Fruit fly (Drosophila melanogaster) whole organism, embryonic: ENCODE data around the gene ckd.

Experiments used
- CG13624 ChIP-seq: fragments of 200-800 bp; sonication (Bioruptor generic); optimal IDR thresholded peaks from 2 replicates; lab custom pipeline; 2016; ENCODE audit warnings: missing biosample characterization, missing genetic modification characterization
- CG14710 ChIP-seq: fragments of 200-800 bp; sonication (Bioruptor generic); optimal IDR thresholded peaks from 3 replicates; lab custom pipeline; 2019; ENCODE audit warnings: missing biosample characterization, mild to moderate bottlenecking, missing genetic modification characterization, moderate library complexity
- CG17385 ChIP-seq: fragments of 200-800 bp; sonication (Bioruptor generic); optimal IDR thresholded peaks from 3 replicates; lab custom pipeline; 2018; ENCODE audit warnings: missing biosample characterization, mild to moderate bottlenecking, missing genetic modification characterization
- cato ChIP-seq: fragments of 200-800 bp; sonication (Bioruptor generic); optimal IDR thresholded peaks from 2 replicates; lab custom pipeline; 2016; ENCODE audit warnings: missing biosample characterization, missing genetic modification characterization, borderline replicate concordance
- mirr ChIP-seq: fragments of 200-800 bp; sonication (Bioruptor generic); optimal IDR thresholded peaks from 3 replicates; lab custom pipeline; 2018; ENCODE audit warnings: missing biosample characterization, mild to moderate bottlenecking, missing genetic modification characterization

DNA sequence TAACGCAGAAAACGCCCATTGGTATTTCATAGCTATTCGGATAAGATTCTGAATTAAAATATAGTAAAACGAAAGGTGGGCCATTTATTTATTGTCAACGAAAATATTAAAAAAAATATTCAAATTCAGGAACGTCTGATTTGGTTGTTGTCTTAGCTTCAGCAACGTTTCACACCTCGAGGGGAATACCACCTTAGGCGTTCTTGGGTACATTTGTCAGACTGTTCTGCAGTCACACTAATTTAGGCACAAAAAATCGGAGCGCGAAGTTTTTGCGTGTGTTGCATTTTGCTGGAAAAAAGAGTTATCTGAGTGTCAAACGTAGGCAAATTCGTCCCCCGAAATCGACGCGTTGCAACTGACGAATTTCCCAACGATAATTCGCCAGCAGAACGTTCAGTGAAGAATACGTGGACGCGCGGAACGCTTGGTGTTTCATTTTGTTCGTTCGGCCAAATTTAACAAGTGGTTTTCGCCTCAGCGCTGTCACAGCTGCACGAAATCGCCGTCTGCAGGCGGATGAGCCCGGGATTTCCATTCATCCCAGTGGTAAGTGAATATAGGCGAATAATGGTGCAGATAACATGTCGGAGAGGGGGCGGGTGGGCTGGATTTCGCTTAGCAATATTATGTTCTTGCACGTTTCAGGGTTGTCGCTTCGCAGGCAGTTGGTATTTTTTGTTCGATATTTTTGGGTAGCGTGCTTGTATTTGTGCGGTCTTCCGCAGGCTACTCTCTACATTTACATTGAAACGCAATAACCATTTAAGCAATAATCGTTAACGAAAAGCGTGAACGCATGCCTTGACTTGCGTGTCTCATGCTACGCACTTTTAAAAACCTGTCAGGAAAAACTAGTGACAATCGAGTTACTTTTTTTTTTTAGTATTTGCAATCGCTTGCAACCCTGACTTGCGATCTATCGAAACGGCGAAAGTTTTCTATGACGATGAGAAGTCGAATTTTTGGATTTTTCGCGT is 32.6 kb upstream of the ckd start, which contains the start of gene Larp4B:
- TF ChIP-seq CG14710 (peak; percentile 43), mirr (no peak), CG17385 (no peak), cato (no peak), CG13624 (GFP tag; lab: Kevin White, UChicago) (peak; percentile 58)
